Worm (Caenorhabditis elegans) whole organism, young adult: Measurements from ENCODE around the gene C44H4.8.
A peak's percentile ranks its signal among the peaks of the same experiment; 100 is the strongest.

ENCODE experiments used
- B0019.2 ChIP-seq: fragments of 200-800 bp; sonication (Bioruptor generic); conservative IDR thresholded peaks from 2 replicates; pipeline ENCODE4 v1.3.6; 2022; ENCODE audit warnings: missing genetic modification reagents, missing genetic modification characterization, missing compliant biosample characterization
- K12H6.12 ChIP-seq: fragments of 200-800 bp; sonication (Bioruptor generic); optimal IDR thresholded peaks from 2 replicates; lab custom pipeline; 2018; ENCODE audit warnings: mild to moderate bottlenecking, missing genetic modification characterization, missing compliant biosample characterization
- Y79H2A.3 ChIP-seq: fragments of 200-800 bp; sonication (Bioruptor generic); conservative IDR thresholded peaks from 2 replicates; pipeline ENCODE4 v1.3.6; 2022; ENCODE audit warnings: missing genetic modification reagents, missing genetic modification characterization, missing compliant biosample characterization
- akir-1 ChIP-seq: fragments of 200-800 bp; sonication (Bioruptor generic); optimal IDR thresholded peaks from 2 replicates; lab custom pipeline; 2018; ENCODE audit warnings: mild to moderate bottlenecking, missing genetic modification characterization, moderate library complexity, missing compliant biosample characterization
- dox-1 ChIP-seq: fragments of 200-800 bp; sonication (Bioruptor generic); IDR thresholded peaks from 2 replicates; pipeline ENCODE4 v1.3.6; 2022; ENCODE audit warnings: missing genetic modification reagents, missing genetic modification characterization, missing compliant biosample characterization
- efl-1 ChIP-seq: fragments of 150-350 bp; optimal IDR thresholded peaks from 2 replicates; lab custom pipeline; 2014; ENCODE audit warnings: missing biosample characterization, missing genetic modification reagents, missing genetic modification characterization
- fkh-3 ChIP-seq: sonication (generic microtip); optimal IDR thresholded peaks from 2 replicates; lab custom pipeline; 2016; ENCODE audit warnings: mild to moderate bottlenecking, missing genetic modification characterization, missing compliant biosample characterization
- lsy-27 ChIP-seq: sonication (generic microtip); optimal IDR thresholded peaks from 2 replicates; lab custom pipeline; 2017; ENCODE audit warnings: missing genetic modification characterization, mild to moderate bottlenecking, missing compliant biosample characterization, antibody characterized with exemption, missing genotype, borderline replicate concordance; ENCODE audit not compliant: insufficient read depth
- nfyb-1 ChIP-seq: fragments of 200-800 bp; sonication (Bioruptor generic); IDR thresholded peaks from 2 replicates; pipeline ENCODE4 v1.3.6; 2022; ENCODE audit warnings: missing genetic modification reagents, missing genetic modification characterization, missing compliant biosample characterization
- nhr-90 ChIP-seq: sonication (generic microtip); optimal IDR thresholded peaks from 2 replicates; lab custom pipeline; 2016; ENCODE audit warnings: missing genotype, mild to moderate bottlenecking, missing genetic modification characterization, missing compliant biosample characterization
- pha-4 ChIP-seq: fragments of 150-350 bp; sonication (generic microtip); optimal IDR thresholded peaks from 2 replicates; lab custom pipeline; 2014; ENCODE audit warnings: missing biosample characterization, missing genetic modification reagents, missing genetic modification characterization
- repo-1 ChIP-seq: sonication (generic microtip); optimal IDR thresholded peaks from 2 replicates; lab custom pipeline; 2017; ENCODE audit warnings: mild to moderate bottlenecking, missing genetic modification characterization, missing compliant biosample characterization
- snpc-4 ChIP-seq, 5 experiments: fragments of 150-350 bp in 1 of 5; sonication (generic microtip) in 4 of 5; optimal IDR thresholded peaks; 2 replicates each; lab custom pipeline; 2014 to 2018; ENCODE audit warnings: missing genetic modification characterization in 5 of 5, missing biosample characterization in 3 of 5, antibody characterized with exemption in 2 of 5, mild to moderate bottlenecking in 2 of 5, missing compliant biosample characterization in 2 of 5, missing genotype in 2 of 5, moderate library complexity in 2 of 5, missing genetic modification reagents in 1 of 5
- unc-62 ChIP-seq: fragments of 150-350 bp; optimal IDR thresholded peaks from 2 replicates; lab custom pipeline; 2014; ENCODE audit warnings: missing biosample characterization, missing genetic modification reagents, missing genetic modification characterization

- TF ChIP-seq dox-1 (GFP tag; lab: Robert Waterston, UW) (no peak), nhr-90 (tag; lab: Kevin White, UChicago) (no peak), nfyb-1 (GFP tag; lab: Robert Waterston, UW) (no peak), fkh-3 (tag; lab: Kevin White, UChicago) (no peak), Y79H2A.3 (GFP tag; lab: Robert Waterston, UW) (no peak), K12H6.12 (tag; lab: Kevin White, UChicago) (no peak), lsy-27 (tag; lab: Kevin White, UChicago) (no peak), akir-1 (GFP tag; lab: Kevin White, UChicago) (no peak), efl-1 (GFP tag; lab: Kevin White, UChicago) (no peak), B0019.2 (GFP tag; lab: Robert Waterston, UW) (no peak), repo-1 (no peak), pha-4 (tag; lab: Kevin White, UChicago) (no peak), unc-62 (no peak), snpc-4 (GFP tag; optimal IDR thresholded peaks at IDR 0.05; lab: Kevin White, UChicago) (peak; percentile 25), snpc-4 (tag; optimal IDR thresholded peaks at IDR 0.05; lab: Kevin White, UChicago) (peak; percentile 48 to 89 (median 70))
Observed at ce11 chrX:14637445-14637844, 42.5 kb downstream of the C44H4.8 start.
